Worm (Caenorhabditis elegans) whole organism, young adult: ENCODE measurements around the gene Y62E10A.13.

Source experiments
- ccch-3 ChIP-seq: fragments of 200-800 bp; sonication (Bioruptor generic); optimal IDR thresholded peaks from 2 replicates; lab custom pipeline; 2018; ENCODE audit warnings: mild to moderate bottlenecking, missing genetic modification characterization, missing compliant biosample characterization
- ets-4 ChIP-seq: fragments of 200-800 bp; sonication (Bioruptor generic); optimal IDR thresholded peaks from 2 replicates; lab custom pipeline; 2018; ENCODE audit warnings: mild to moderate bottlenecking, missing genetic modification characterization, missing compliant biosample characterization
- sdz-38 ChIP-seq: sonication (generic microtip); optimal IDR thresholded peaks from 2 replicates; lab custom pipeline; 2016; ENCODE audit warnings: missing genotype, missing genetic modification characterization, missing compliant biosample characterization
- snpc-4 ChIP-seq, 5 experiments: fragments of 150-350 bp in 1 of 5; sonication (generic microtip) in 4 of 5; optimal IDR thresholded peaks; 2 replicates each; lab custom pipeline; 2014 to 2018; ENCODE audit warnings: missing genetic modification characterization in 5 of 5, missing biosample characterization in 3 of 5, antibody characterized with exemption in 2 of 5, mild to moderate bottlenecking in 2 of 5, missing compliant biosample characterization in 2 of 5, missing genotype in 2 of 5, moderate library complexity in 2 of 5, missing genetic modification reagents in 1 of 5

- TF ChIP-seq sdz-38 (tag; lab: Kevin White, UChicago) (no peak), ccch-3 (no peak), ets-4 (GFP tag; lab: Kevin White, UChicago) (no peak), snpc-4 (GFP tag; optimal IDR thresholded peaks at IDR 0.05; lab: Kevin White, UChicago) (peak; percentile 28), snpc-4 (tag; optimal IDR thresholded peaks at IDR 0.05; lab: Kevin White, UChicago) (peak in 2 of 4 experiments; percentile 43 to 78)
These were observed 45.6 kb downstream of the Y62E10A.13 start, which contains the start of the genes rec-8 and mex-5 for ce11 chrIV:13353143-13353773.
